Fruit fly (Drosophila melanogaster): ENCODE results near the gene PSMG1.

The PSMG1 gene

DNA sequence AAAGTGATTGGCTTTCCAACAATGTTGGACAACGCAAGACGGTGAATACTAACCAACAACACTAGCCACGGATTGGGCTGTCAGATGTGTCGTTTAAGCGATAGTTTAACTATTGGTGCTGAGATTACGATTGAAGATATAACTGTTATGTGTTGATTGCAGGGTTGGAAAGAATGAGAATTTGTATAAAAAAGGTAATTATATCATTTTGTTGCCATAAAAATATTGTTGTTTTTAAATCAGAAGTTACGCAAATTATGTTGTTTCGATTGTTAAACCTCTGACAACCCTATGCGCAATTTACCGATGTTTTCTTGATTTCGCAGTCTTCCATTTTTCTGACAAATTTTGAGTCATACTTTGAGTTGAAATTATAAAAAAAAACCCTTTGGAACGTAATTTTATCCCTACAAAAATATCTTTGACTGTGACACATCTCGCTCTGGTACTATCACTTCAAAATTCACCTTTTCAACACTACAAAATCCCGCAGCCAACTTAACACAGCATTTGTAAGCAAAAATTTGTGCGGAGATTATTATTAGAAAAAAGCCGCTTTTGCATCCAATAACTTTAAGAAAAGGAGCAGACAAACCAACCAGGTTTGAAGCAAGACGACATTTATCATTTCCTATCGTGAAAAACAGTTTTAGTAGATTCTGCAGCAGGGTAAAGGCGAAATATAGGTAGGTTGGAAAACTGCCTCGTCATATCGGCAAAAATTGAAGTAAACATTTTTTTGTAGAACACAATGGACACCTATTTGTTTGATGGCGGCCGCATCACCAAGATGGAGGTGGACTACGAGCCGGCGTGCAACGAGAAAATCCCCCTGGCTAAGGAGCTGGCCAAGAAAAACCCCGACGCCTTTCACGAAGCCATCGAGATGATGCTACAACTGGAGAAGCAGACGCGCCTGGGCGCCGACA, 4.8 kb downstream of the PSMG1 start, which contains the start of the genes Hat1 and Rpn5 (continued):
- TF ChIP-seq prd (optimal IDR thresholded peaks at IDR 0.05) (no peak), prd (GFP tag; IDR thresholded peaks at IDR 0.05) (peak; percentile 79; the same call in 2 of the 3 replicates), BEAF-32 (GFP tag; optimal IDR thresholded peaks at IDR 0.05) (peak; percentile 90), CG1792 (GFP tag; optimal IDR thresholded peaks at IDR 0.05) (peak; percentile 75), CG10431 (GFP tag; optimal IDR thresholded peaks at IDR 0.05) (peak; percentile 48), CG10321 (GFP tag; IDR thresholded peaks at IDR 0.05) (no peak; the same call in 1 of the 2 replicates), ato (GFP tag; IDR thresholded peaks at IDR 0.05; ENCODE audit: partially characterized antibody) (0 out of 2 replicates have a peak, but pooled peaks have one; percentile 13), knrl (GFP tag; IDR thresholded peaks at IDR 0.05; ENCODE audit: partially characterized antibody) (peak; percentile 84), crc (GFP tag; optimal IDR thresholded peaks at IDR 0.05) (peak; percentile 80)

DNA sequence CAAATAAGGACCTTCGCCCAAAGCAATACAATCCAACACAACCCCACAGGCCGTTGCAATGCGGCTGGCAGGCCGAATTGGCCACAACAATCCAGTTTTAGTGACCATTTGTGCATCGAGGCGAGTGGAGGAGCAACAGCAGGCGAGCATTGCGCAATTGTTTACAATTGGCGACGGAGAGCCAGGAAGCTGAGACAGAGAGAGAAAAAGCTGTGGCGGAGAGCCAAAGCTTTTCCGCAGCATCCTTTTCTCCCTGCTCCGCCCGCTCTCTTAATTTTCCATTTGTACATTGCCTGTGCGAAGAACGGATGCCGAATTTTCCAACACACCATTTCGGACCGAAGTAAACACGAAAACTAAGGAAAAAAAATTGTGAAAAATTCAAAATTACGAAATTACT, 12.7 kb downstream of the PSMG1 start, which contains the start of gene kat-60L1:
TSS of gene kat-60L1 (plus strand) at position 301 of the 400 bp plus-strand sequence.
- TF ChIP-seq ap (GFP tag; IDR thresholded peaks at IDR 0.05) (no peak), HmgD (GFP tag; optimal IDR thresholded peaks at IDR 0.05) (no peak), CG17568 (GFP tag; optimal IDR thresholded peaks at IDR 0.05) (no peak), repo (GFP tag; optimal IDR thresholded peaks at IDR 0.05) (no peak), Sry-δ (GFP tag; optimal IDR thresholded peaks at IDR 0.05) (no peak), cad (GFP tag; optimal IDR thresholded peaks at IDR 0.05) (no peak), wdn (GFP tag; IDR thresholded peaks at IDR 0.05) (no peak), CG6791 (GFP tag; IDR thresholded peaks at IDR 0.05; ENCODE audit: partially characterized antibody) (no peak), Hr78 (GFP tag; optimal IDR thresholded peaks at IDR 0.05) (no peak), Ravus (GFP tag; IDR thresholded peaks at IDR 0.05) (no peak), lilli (GFP tag; optimal IDR thresholded peaks at IDR 0.05) (no peak), Pdp1 (GFP tag; optimal IDR thresholded peaks at IDR 0.05) (peak in 1 of 2 experiments; percentile 67), gcm2 (GFP tag; optimal IDR thresholded peaks at IDR 0.05) (no peak), scrt (GFP tag; optimal IDR thresholded peaks at IDR 0.05) (peak; percentile 30), abd-A (tag; optimal IDR thresholded peaks at IDR 0.05) (no peak), ttk (GFP tag; IDR thresholded peaks at IDR 0.05) (no peak), Ets65A (GFP tag) (peak; percentile 72), CG17361 (GFP tag; IDR thresholded peaks at IDR 0.05) (no peak), pros (GFP tag; optimal IDR thresholded peaks at IDR 0.05) (no peak), CG11398 (GFP tag; optimal IDR thresholded peaks at IDR 0.05) (no peak), Hr39 (optimal IDR thresholded peaks at IDR 0.05) (no peak), BtbVII (GFP tag; optimal IDR thresholded peaks at IDR 0.05) (no peak), unc-4 (GFP tag; IDR thresholded peaks at IDR 0.05; ENCODE audit: partially characterized antibody) (peak; percentile 14; the same call in 1 of the 2 replicates), CG12155 (GFP tag; optimal IDR thresholded peaks at IDR 0.05) (no peak), disco-r (GFP tag; optimal IDR thresholded peaks at IDR 0.05) (no peak), Trl (optimal IDR thresholded peaks at IDR 0.05) (peak in 1 of 2 experiments; percentile 34), Trl (GFP tag; optimal IDR thresholded peaks at IDR 0.05) (no peak), CG8089 (GFP tag; optimal IDR thresholded peaks at IDR 0.05) (no peak), Med (GFP tag) (no peak), CG12236 (GFP tag; optimal IDR thresholded peaks at IDR 0.05) (no peak), nerfin-2 (GFP tag; IDR thresholded peaks at IDR 0.05; ENCODE audit: partially characterized antibody) (no peak)

Measured in whole organism, embryonic.